Worm (Caenorhabditis elegans) whole organism, L3 larva: ENCODE measurements around the gene msp-32.

ENCODE experiments used
- ama-1 ChIP-seq: fragments of 150-350 bp; optimal IDR thresholded peaks from 2 replicates; lab custom pipeline; 2018
- elt-3 ChIP-seq, 3 experiments: fragments of 150-350 bp in 1 of 3; sonication (generic microtip) in 2 of 3; optimal IDR thresholded peaks; 2 replicates in 2 of 3; 4 replicates in 1 of 3; lab custom pipeline; 2014 to 2017; ENCODE audit warnings: missing biosample characterization in 3 of 3, missing genetic modification characterization in 3 of 3
- eor-1 ChIP-seq, 2 experiments: fragments of 150-350 bp; optimal IDR thresholded peaks; 2 replicates each; lab custom pipeline; 2014 to 2018; ENCODE audit warnings: missing biosample characterization in 2 of 2, missing genetic modification characterization in 2 of 2
- jun-1 ChIP-seq: fragments of 150-350 bp; optimal IDR thresholded peaks from 2 replicates; lab custom pipeline; 2014; ENCODE audit warnings: missing biosample characterization, missing genetic modification reagents, missing genetic modification characterization
- nhr-28 ChIP-seq: fragments of 150-350 bp; optimal IDR thresholded peaks from 2 replicates; lab custom pipeline; 2014; ENCODE audit warnings: missing biosample characterization, missing genetic modification characterization

DNA sequence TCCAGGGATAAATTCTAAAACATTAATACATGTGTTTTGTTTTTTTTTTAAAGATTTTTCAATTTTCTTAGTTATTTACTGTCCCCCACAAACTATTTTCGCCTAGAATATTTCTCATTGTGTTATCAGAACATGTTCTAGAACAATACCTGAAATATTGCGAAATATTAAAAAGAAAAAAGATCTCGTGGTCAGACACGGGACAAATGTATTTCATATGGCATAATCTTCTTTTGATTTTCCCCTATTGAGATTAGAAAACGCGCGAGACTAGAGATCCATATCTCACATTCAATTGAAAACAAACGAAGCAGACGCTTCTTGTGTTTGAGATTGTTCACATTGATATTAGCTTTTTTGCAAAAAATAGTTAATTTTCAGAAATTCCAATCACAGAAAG is 42.5 kb upstream of the msp-32 start:
- TF ChIP-seq jun-1 (tag; lab: Kevin White, UChicago) (peak; percentile 10), ama-1 (lab: Kevin White, UChicago) (no peak), nhr-28 (tag; lab: Kevin White, UChicago) (no peak), eor-1 (tag; optimal IDR thresholded peaks at IDR 0.05; lab: Kevin White, UChicago) (no peak), elt-3 (tag; optimal IDR thresholded peaks at IDR 0.05; lab: Kevin White, UChicago) (no peak)
